Fruit fly (Drosophila melanogaster): ENCODE results near the gene CG6951.

- no peak for TF ChIP-seq CG8478 (optimal IDR thresholded peaks at IDR 0.05)
- TF ChIP-seq CTCF (optimal IDR thresholded peaks at IDR 0.05), result no peak
Measured at dm6 chr3L:20197698-20198097, 43.4 kb upstream of the CG6951 start.

Data from S2 (cell line).